Worm (Caenorhabditis elegans) whole organism, young adult: ENCODE measurements around the gene W06D12.6.

Experiments
- B0035.1 ChIP-seq: sonication (generic microtip); optimal IDR thresholded peaks from 2 replicates; lab custom pipeline; 2016; ENCODE audit warnings: missing genetic modification characterization, mild to moderate bottlenecking, missing compliant biosample characterization, missing genotype, missing genetic modification reagents
- B0336.3 ChIP-seq: fragments of 200-800 bp; sonication (Bioruptor generic); IDR thresholded peaks from 2 replicates; pipeline ENCODE4 v1.3.6; 2022; ENCODE audit warnings: missing genetic modification characterization, missing compliant biosample characterization
- C06A6.2 ChIP-seq: fragments of 200-800 bp; sonication (Bioruptor generic); conservative IDR thresholded peaks from 2 replicates; pipeline ENCODE4 v1.3.6; 2022; ENCODE audit warnings: missing genetic modification characterization, missing compliant biosample characterization
- D2030.7 ChIP-seq: fragments of 200-800 bp; sonication (Bioruptor generic); IDR thresholded peaks from 2 replicates; pipeline ENCODE4 v1.3.6; 2022; ENCODE audit warnings: missing genetic modification reagents, missing genetic modification characterization, missing compliant biosample characterization
- F10E7.11 ChIP-seq: sonication (generic microtip); optimal IDR thresholded peaks from 2 replicates; lab custom pipeline; 2017; ENCODE audit warnings: mild to moderate bottlenecking, missing genetic modification characterization, moderate library complexity, missing compliant biosample characterization
- F33H1.4 ChIP-seq: fragments of 200-800 bp; sonication (Bioruptor generic); IDR thresholded peaks from 2 replicates; pipeline ENCODE4 v1.3.6; 2022; ENCODE audit warnings: missing genetic modification reagents, missing genetic modification characterization, missing compliant biosample characterization
- K12H6.12 ChIP-seq: fragments of 200-800 bp; sonication (Bioruptor generic); optimal IDR thresholded peaks from 2 replicates; lab custom pipeline; 2018; ENCODE audit warnings: mild to moderate bottlenecking, missing genetic modification characterization, missing compliant biosample characterization
- T07F8.4 ChIP-seq: sonication (generic microtip); optimal IDR thresholded peaks from 2 replicates; lab custom pipeline; 2016; ENCODE audit warnings: mild to moderate bottlenecking, missing genetic modification characterization, moderate library complexity, missing compliant biosample characterization
- Y53F4B.3 ChIP-seq: fragments of 200-800 bp; sonication (Bioruptor generic); IDR thresholded peaks from 2 replicates; pipeline ENCODE4 v1.3.6; 2022; ENCODE audit warnings: missing genetic modification reagents, missing genetic modification characterization, missing compliant biosample characterization
- atf-7 ChIP-seq: sonication (generic microtip); optimal IDR thresholded peaks from 2 replicates; lab custom pipeline; 2017; ENCODE audit warnings: mild to moderate bottlenecking, missing genetic modification characterization, missing compliant biosample characterization
- athp-1 ChIP-seq: sonication (generic microtip); optimal IDR thresholded peaks from 2 replicates; lab custom pipeline; 2017; ENCODE audit warnings: mild to moderate bottlenecking, missing genetic modification characterization, missing compliant biosample characterization
- attf-3 ChIP-seq: fragments of 200-800 bp; sonication (Bioruptor generic); conservative IDR thresholded peaks from 2 replicates; pipeline ENCODE4 v1.3.6; 2022; ENCODE audit warnings: missing genetic modification reagents, missing genetic modification characterization, missing compliant biosample characterization
- attf-6 ChIP-seq: fragments of 200-800 bp; sonication (Bioruptor generic); IDR thresholded peaks from 2 replicates; pipeline ENCODE4 v1.3.6; 2022; ENCODE audit warnings: missing genetic modification reagents, missing genetic modification characterization, missing compliant biosample characterization
- ceh-79 ChIP-seq: sonication (generic microtip); optimal IDR thresholded peaks from 2 replicates; lab custom pipeline; 2017; ENCODE audit warnings: mild to moderate bottlenecking, missing genetic modification characterization, missing compliant biosample characterization
- ceh-91 ChIP-seq: fragments of 200-800 bp; sonication (Bioruptor generic); IDR thresholded peaks from 2 replicates; pipeline ENCODE4 v1.3.6; 2022; ENCODE audit warnings: missing genetic modification reagents, missing genetic modification characterization, missing compliant biosample characterization
- dox-1 ChIP-seq: fragments of 200-800 bp; sonication (Bioruptor generic); IDR thresholded peaks from 2 replicates; pipeline ENCODE4 v1.3.6; 2022; ENCODE audit warnings: missing genetic modification reagents, missing genetic modification characterization, missing compliant biosample characterization
- dpl-1 ChIP-seq: fragments of 150-350 bp; optimal IDR thresholded peaks from 2 replicates; lab custom pipeline; 2014; ENCODE audit warnings: missing biosample characterization, missing genetic modification reagents, missing genetic modification characterization
- efl-1 ChIP-seq: fragments of 150-350 bp; optimal IDR thresholded peaks from 2 replicates; lab custom pipeline; 2014; ENCODE audit warnings: missing biosample characterization, missing genetic modification reagents, missing genetic modification characterization
- egl-18 ChIP-seq: fragments of 200-800 bp; sonication (Bioruptor generic); IDR thresholded peaks from 2 replicates; pipeline ENCODE4 v1.3.6; 2022; ENCODE audit warnings: missing genetic modification reagents, missing genetic modification characterization, missing compliant biosample characterization
- ekl-4 ChIP-seq: fragments of 200-800 bp; sonication (Bioruptor generic); IDR thresholded peaks from 2 replicates; pipeline ENCODE4 v1.3.6; 2022; ENCODE audit warnings: missing genetic modification reagents, missing genetic modification characterization, missing compliant biosample characterization
- fkh-3 ChIP-seq: sonication (generic microtip); optimal IDR thresholded peaks from 2 replicates; lab custom pipeline; 2016; ENCODE audit warnings: mild to moderate bottlenecking, missing genetic modification characterization, missing compliant biosample characterization
- hlh-12 ChIP-seq: sonication (generic microtip); optimal IDR thresholded peaks from 2 replicates; lab custom pipeline; 2016; ENCODE audit warnings: missing genetic modification characterization, missing compliant biosample characterization
- hlh-26 ChIP-seq: fragments of 200-800 bp; sonication (Bioruptor generic); conservative IDR thresholded peaks from 2 replicates; pipeline ENCODE4 v1.3.6; 2022; ENCODE audit warnings: missing genetic modification reagents, missing genetic modification characterization, missing compliant biosample characterization
- hmg-20 ChIP-seq: fragments of 200-800 bp; sonication (Bioruptor generic); IDR thresholded peaks from 2 replicates; pipeline ENCODE4 v1.3.6; 2022; ENCODE audit warnings: missing genetic modification reagents, missing genetic modification characterization, missing compliant biosample characterization
- hrde-1 ChIP-seq: sonication (generic microtip); optimal IDR thresholded peaks from 2 replicates; lab custom pipeline; 2016; ENCODE audit warnings: missing genetic modification characterization, mild to moderate bottlenecking, missing compliant biosample characterization, moderate library complexity, missing genotype, missing genetic modification reagents, borderline replicate concordance
- lag-1 ChIP-seq: fragments of 200-800 bp; sonication (Bioruptor generic); IDR thresholded peaks from 2 replicates; pipeline ENCODE4 v1.3.6; 2022; ENCODE audit warnings: missing genetic modification reagents, missing genetic modification characterization, missing compliant biosample characterization
- let-526 ChIP-seq: fragments of 200-800 bp; sonication (Bioruptor generic); IDR thresholded peaks from 2 replicates; pipeline ENCODE4 v1.3.6; 2022; ENCODE audit warnings: missing genetic modification reagents, missing genetic modification characterization, missing compliant biosample characterization
- lin-40 ChIP-seq: sonication (generic microtip); optimal IDR thresholded peaks from 2 replicates; lab custom pipeline; 2016; ENCODE audit warnings: missing genetic modification characterization, mild to moderate bottlenecking, missing compliant biosample characterization, missing genotype, missing genetic modification reagents
- lsl-1 ChIP-seq: fragments of 200-800 bp; sonication (Bioruptor generic); optimal IDR thresholded peaks from 2 replicates; lab custom pipeline; 2018; ENCODE audit warnings: mild to moderate bottlenecking, missing genetic modification characterization, moderate library complexity, missing compliant biosample characterization
- madf-6 ChIP-seq: fragments of 200-800 bp; sonication (Bioruptor generic); IDR thresholded peaks from 2 replicates; pipeline ENCODE4 v1.3.6; 2022; ENCODE audit warnings: missing genetic modification reagents, missing genetic modification characterization, missing compliant biosample characterization
- nhr-120 ChIP-seq: fragments of 200-800 bp; sonication (Bioruptor generic); IDR thresholded peaks from 2 replicates; pipeline ENCODE4 v1.3.6; 2022; ENCODE audit warnings: missing genetic modification characterization, missing compliant biosample characterization
- nhr-27 ChIP-seq: fragments of 200-800 bp; sonication (Bioruptor generic); optimal IDR thresholded peaks from 2 replicates; lab custom pipeline; 2018; ENCODE audit warnings: mild to moderate bottlenecking, missing genetic modification characterization, moderate library complexity, missing compliant biosample characterization
- pha-4 ChIP-seq: fragments of 150-350 bp; sonication (generic microtip); optimal IDR thresholded peaks from 2 replicates; lab custom pipeline; 2014; ENCODE audit warnings: missing biosample characterization, missing genetic modification reagents, missing genetic modification characterization
- rec-8 ChIP-seq, 2 experiments: sonication (generic microtip); optimal IDR thresholded peaks; 2 replicates each; lab custom pipeline; 2016; ENCODE audit warnings: mild to moderate bottlenecking in 2 of 2, missing genetic modification characterization in 2 of 2, missing genetic modification reagents in 2 of 2, missing genotype in 2 of 2, missing biosample characterization in 1 of 2, missing compliant biosample characterization in 1 of 2, moderate library complexity in 1 of 2
- rpc-1 ChIP-seq, 2 experiments: fragments of 150-350 bp in 1 of 2; sonication (generic microtip) in 1 of 2; optimal IDR thresholded peaks; 2 replicates each; lab custom pipeline; 2014 to 2018; ENCODE audit warnings: missing biosample characterization in 1 of 2, missing genetic modification characterization in 1 of 2, missing genetic modification reagents in 1 of 2, missing genotype in 1 of 2
- sea-2 ChIP-seq: fragments of 200-800 bp; sonication (Bioruptor generic); IDR thresholded peaks from 2 replicates; pipeline ENCODE4 v1.3.6; 2022; ENCODE audit warnings: missing genetic modification characterization, missing compliant biosample characterization
- snpc-1.3 ChIP-seq: sonication (generic microtip); optimal IDR thresholded peaks from 2 replicates; lab custom pipeline; 2017; ENCODE audit warnings: missing genetic modification characterization, mild to moderate bottlenecking, missing compliant biosample characterization, antibody characterized with exemption, moderate library complexity, missing genotype, missing genetic modification reagents; ENCODE audit not compliant: insufficient read depth
- tbp1 ChIP-seq: fragments of 200-800 bp; sonication (Bioruptor generic); optimal IDR thresholded peaks from 2 replicates; lab custom pipeline; 2018; ENCODE audit warnings: mild to moderate bottlenecking, missing genetic modification characterization, missing compliant biosample characterization
- unc-62 ChIP-seq: fragments of 150-350 bp; optimal IDR thresholded peaks from 2 replicates; lab custom pipeline; 2014; ENCODE audit warnings: missing biosample characterization, missing genetic modification reagents, missing genetic modification characterization
- zfh-2 ChIP-seq: fragments of 200-800 bp; sonication (Bioruptor generic); conservative IDR thresholded peaks from 2 replicates; pipeline ENCODE4 v1.3.6; 2022; ENCODE audit warnings: missing genetic modification reagents, missing genetic modification characterization, missing compliant biosample characterization
- ztf-22 ChIP-seq: fragments of 200-800 bp; sonication (Bioruptor generic); optimal IDR thresholded peaks from 2 replicates; lab custom pipeline; 2018; ENCODE audit warnings: mild to moderate bottlenecking, missing genetic modification characterization, moderate library complexity, missing compliant biosample characterization
- ztf-26 ChIP-seq: sonication (generic microtip); optimal IDR thresholded peaks from 2 replicates; lab custom pipeline; 2017; ENCODE audit warnings: missing genetic modification characterization, missing compliant biosample characterization
- ztf-28 ChIP-seq: fragments of 200-800 bp; sonication (Bioruptor generic); IDR thresholded peaks from 2 replicates; pipeline ENCODE4 v1.3.6; 2022; ENCODE audit warnings: missing genetic modification reagents, missing genetic modification characterization, missing compliant biosample characterization
- ztf-3 ChIP-seq: fragments of 200-800 bp; sonication (Bioruptor generic); optimal IDR thresholded peaks from 2 replicates; lab custom pipeline; 2018; ENCODE audit warnings: mild to moderate bottlenecking, missing genetic modification characterization, missing compliant biosample characterization

Gene W06D12.6

ce11 chrV:17664367-17664766, 41.5 kb upstream of the W06D12.6 start:
- TF ChIP-seq ceh-91 (GFP tag; lab: Robert Waterston, UW) (no peak), nhr-27 (no peak), nhr-120 (GFP tag; lab: Robert Waterston, UW) (peak; percentile 77; the same call in 1 of the 2 replicates), athp-1 (tag; lab: Kevin White, UChicago) (no peak), Y53F4B.3 (no peak), zfh-2 (GFP tag; lab: Robert Waterston, UW) (peak; percentile 67), hlh-12 (no peak), tbp1 (GFP tag; lab: Kevin White, UChicago) (peak; percentile 56), rpc-1 (optimal IDR thresholded peaks at IDR 0.05; lab: Kevin White, UChicago) (no peak), rpc-1 (tag; optimal IDR thresholded peaks at IDR 0.05; lab: Kevin White, UChicago) (peak; percentile 40), F33H1.4 (GFP tag; lab: Robert Waterston, UW) (no peak)
- TF ChIP-seq, all 124 proteins: peak for 4

- TF ChIP-seq let-526 (GFP tag; lab: Robert Waterston, UW) (no peak), D2030.7 (GFP tag; lab: Robert Waterston, UW) (no peak), K12H6.12 (tag; lab: Kevin White, UChicago) (no peak), atf-7 (no peak), sea-2 (GFP tag; lab: Robert Waterston, UW) (no peak), madf-6 (GFP tag; lab: Robert Waterston, UW) (no peak), B0035.1 (tag; lab: Kevin White, UChicago) (no peak), C06A6.2 (GFP tag; lab: Robert Waterston, UW) (no peak), egl-18 (GFP tag; lab: Robert Waterston, UW) (no peak), rec-8 (tag; optimal IDR thresholded peaks at IDR 0.05; lab: Kevin White, UChicago) (no peak), attf-6 (GFP tag; lab: Robert Waterston, UW) (no peak), ztf-28 (GFP tag; lab: Robert Waterston, UW) (no peak), lsl-1 (no peak)
Observed at ce11 chrV:17665906-17666305, 40.0 kb upstream of the W06D12.6 start, which contains the start of gene F59A1.11. F59A1.11 (minus strand) TSS chrV:17666006.

- TF ChIP-seq ceh-79 (tag; lab: Kevin White, UChicago) (no peak), lag-1 (GFP tag; lab: Robert Waterston, UW) (no peak), dox-1 (GFP tag; lab: Robert Waterston, UW) (no peak), hlh-12 (no peak), attf-3 (GFP tag; lab: Robert Waterston, UW) (no peak)
Observed at ce11 chrV:17667676-17668075, 38.2 kb upstream of the W06D12.6 start, which contains the start of gene F59A1.12. F59A1.12 (minus strand) TSS chrV:17667776.

- TF ChIP-seq ztf-26 (tag; lab: Kevin White, UChicago): no peak
- TF ChIP-seq hlh-26 (GFP tag; lab: Robert Waterston, UW): no peak
- TF ChIP-seq dpl-1 (GFP tag; lab: Kevin White, UChicago): no peak
- TF ChIP-seq hrde-1 (tag; lab: Kevin White, UChicago): no peak
- TF ChIP-seq snpc-1.3 (tag; lab: Kevin White, UChicago): no peak
- no peak for TF ChIP-seq B0336.3 (GFP tag; lab: Robert Waterston, UW)
- TF ChIP-seq lsl-1: no peak
- no peak for TF ChIP-seq pha-4 (tag; lab: Kevin White, UChicago)
- no peak for TF ChIP-seq ekl-4
- TF ChIP-seq fkh-3 (tag; lab: Kevin White, UChicago): no peak
- no peak for TF ChIP-seq ztf-3 (GFP tag; lab: Kevin White, UChicago)
- no peak for TF ChIP-seq ztf-22
- no peak for TF ChIP-seq T07F8.4 (tag; lab: Kevin White, UChicago)
- TF ChIP-seq hmg-20 (GFP tag; lab: Robert Waterston, UW): no peak
- TF ChIP-seq attf-3 (GFP tag; lab: Robert Waterston, UW): no peak
- no peak for TF ChIP-seq lin-40 (tag; lab: Kevin White, UChicago)
- TF ChIP-seq efl-1 (GFP tag; lab: Kevin White, UChicago): no peak
- no peak for TF ChIP-seq nhr-27
- TF ChIP-seq F10E7.11 (tag; lab: Kevin White, UChicago): no peak
- TF ChIP-seq unc-62 (GFP tag; lab: Kevin White, UChicago): no peak
- TF ChIP-seq, all 124 proteins: peak for 0
Observed at ce11 chrV:17668531-17668930, 37.4 kb upstream of the W06D12.6 start, which contains the start of gene str-89. str-89 (plus strand) TSS chrV:17668831.
